Fruit fly (Drosophila melanogaster) whole organism, wandering third instar larva: ENCODE measurements around the gene Smn.

Source experiments
- Abd-B ChIP-seq: fragments of >200 bp; optimal IDR thresholded peaks from 2 replicates; lab custom pipeline; 2017; ENCODE audit warnings: missing biosample characterization, missing genetic modification characterization
- CG32264 ChIP-seq: fragments of 200-800 bp; sonication (Bioruptor generic); optimal IDR thresholded peaks from 2 replicates; lab custom pipeline; 2016; ENCODE audit warnings: missing biosample characterization, missing genetic modification characterization
- CG9705 ChIP-seq: fragments of 200-800 bp; sonication (Bioruptor generic); optimal IDR thresholded peaks from 2 replicates; lab custom pipeline; 2018; ENCODE audit warnings: missing biosample characterization, mild to moderate bottlenecking, missing genetic modification characterization
- CrebA ChIP-seq: fragments of 200-800 bp; sonication (Bioruptor generic); optimal IDR thresholded peaks from 2 replicates; lab custom pipeline; 2016; ENCODE audit warnings: missing biosample characterization, mild to moderate bottlenecking, missing genetic modification characterization, borderline replicate concordance
- Dfd ChIP-seq: fragments of >200 bp; optimal IDR thresholded peaks from 2 replicates; lab custom pipeline; 2017; ENCODE audit warnings: missing biosample characterization, missing genetic modification characterization
- Dif ChIP-seq: fragments of 200-275, 200-300 bp; sonication (Bioruptor generic); optimal IDR thresholded peaks from 2 replicates; lab custom pipeline; 2018; ENCODE audit warnings: missing biosample characterization, missing genetic modification characterization; ENCODE audit not compliant: partially characterized antibody
- GATAd ChIP-seq: sonication (Bioruptor generic); optimal IDR thresholded peaks from 2 replicates; lab custom pipeline; 2016; ENCODE audit warnings: missing biosample characterization, missing genetic modification characterization
- HLH106 ChIP-seq: fragments of 200-800 bp; optimal IDR thresholded peaks from 3 replicates; lab custom pipeline; 2019; ENCODE audit warnings: missing biosample characterization, mild to moderate bottlenecking, missing genetic modification characterization, moderate library complexity
- Hnf4 ChIP-seq: fragments of 200-800 bp; sonication (Bioruptor generic); optimal IDR thresholded peaks from 2 replicates; lab custom pipeline; 2016; ENCODE audit warnings: missing biosample characterization, mild to moderate bottlenecking, missing genetic modification characterization
- Hr78 ChIP-seq: fragments of >200 bp; optimal IDR thresholded peaks from 2 replicates; lab custom pipeline; 2017; ENCODE audit warnings: missing biosample characterization, missing genetic modification characterization
- Hr83 ChIP-seq: fragments of 200-300 bp; sonication (Bioruptor generic); optimal IDR thresholded peaks from 2 replicates; lab custom pipeline; 2016; ENCODE audit warnings: missing biosample characterization, mild to moderate bottlenecking, missing genetic modification characterization, moderate library complexity; ENCODE audit not compliant: poor library complexity, severe bottlenecking
- Jra ChIP-seq: sonication (Bioruptor generic); optimal IDR thresholded peaks from 2 replicates; lab custom pipeline; 2016; ENCODE audit warnings: missing biosample characterization, missing genetic modification characterization
- Mio ChIP-seq: sonication (Bioruptor generic); optimal IDR thresholded peaks from 2 replicates; lab custom pipeline; 2016; ENCODE audit warnings: missing biosample characterization, missing genetic modification characterization
- Myc ChIP-seq: fragments of >200 bp; optimal IDR thresholded peaks from 2 replicates; lab custom pipeline; 2017
- N ChIP-seq: fragments of >200 bp; optimal IDR thresholded peaks from 2 replicates; lab custom pipeline; 2018; ENCODE audit warnings: missing biosample characterization, missing external identifiers, missing genetic modification characterization
- OdsH ChIP-seq: fragments of 200-800 bp; sonication (Bioruptor generic); optimal IDR thresholded peaks from 2 replicates; lab custom pipeline; 2016; ENCODE audit warnings: missing biosample characterization, mild to moderate bottlenecking, missing genetic modification characterization
- Rel ChIP-seq, 2 experiments: fragments of 200-800 bp; sonication (Bioruptor generic) in 1 of 2; optimal IDR thresholded peaks; 2 replicates in 1 of 2; 3 replicates in 1 of 2; lab custom pipeline; 2016 to 2019; ENCODE audit warnings: mild to moderate bottlenecking in 2 of 2, missing biosample characterization in 2 of 2, missing genetic modification characterization in 2 of 2, moderate library complexity in 1 of 2
- Sp1 ChIP-seq: fragments of 200-800 bp; sonication (Bioruptor generic); optimal IDR thresholded peaks from 3 replicates; lab custom pipeline; 2019; ENCODE audit warnings: missing biosample characterization, mild to moderate bottlenecking, missing genetic modification characterization, moderate library complexity
- Vsx2 ChIP-seq: fragments of 200-300, 225-300 bp; sonication (Bioruptor generic); optimal IDR thresholded peaks from 2 replicates; lab custom pipeline; 2018; ENCODE audit warnings: missing biosample characterization, missing genetic modification characterization; ENCODE audit not compliant: partially characterized antibody
- br ChIP-seq: fragments of 200-800 bp; sonication (Bioruptor generic); optimal IDR thresholded peaks from 2 replicates; lab custom pipeline; 2016; ENCODE audit warnings: missing biosample characterization, missing genetic modification characterization
- brk ChIP-seq: fragments of 200-800 bp; sonication (Bioruptor generic); optimal IDR thresholded peaks from 2 replicates; lab custom pipeline; 2016; ENCODE audit warnings: missing biosample characterization, mild to moderate bottlenecking, missing genetic modification characterization
- dl ChIP-seq, 2 experiments: fragments of 175-275, 200-275 bp in 1 of 2; fragments of 200-275 bp in 1 of 2; sonication (Bioruptor generic); optimal IDR thresholded peaks; lab custom pipeline; 2018; ENCODE audit warnings: mild to moderate bottlenecking in 2 of 2, missing biosample characterization in 2 of 2, missing genetic modification characterization in 2 of 2, moderate library complexity in 2 of 2; ENCODE audit not compliant: partially characterized antibody in 2 of 2, insufficient read depth in 1 of 2
- dmrt93B ChIP-seq: fragments of 200-800 bp; sonication (Bioruptor generic); optimal IDR thresholded peaks from 2 replicates; lab custom pipeline; 2018; ENCODE audit warnings: missing biosample characterization, mild to moderate bottlenecking, missing genetic modification characterization
- dsf ChIP-seq: sonication (Bioruptor generic); optimal IDR thresholded peaks from 2 replicates; lab custom pipeline; 2016; ENCODE audit warnings: missing biosample characterization, missing genetic modification characterization, borderline replicate concordance
- ey ChIP-seq: fragments of 200-800 bp; sonication (Bioruptor generic); optimal IDR thresholded peaks from 2 replicates; lab custom pipeline; 2016; ENCODE audit warnings: missing biosample characterization, missing genetic modification characterization
- foxo ChIP-seq, 2 experiments: fragments of 200-800 bp; sonication (Bioruptor generic); optimal IDR thresholded peaks; 2 replicates in 1 of 2; 3 replicates in 1 of 2; lab custom pipeline; 2016 to 2017; ENCODE audit warnings: missing biosample characterization in 2 of 2, missing genetic modification characterization in 2 of 2
- fru ChIP-seq: fragments of 200-800 bp; sonication (Bioruptor generic); optimal IDR thresholded peaks from 3 replicates; lab custom pipeline; 2016; ENCODE audit warnings: missing biosample characterization, mild to moderate bottlenecking, missing genetic modification characterization
- h ChIP-seq: fragments of 200-800 bp; sonication (Bioruptor generic); optimal IDR thresholded peaks from 3 replicates; lab custom pipeline; 2016; ENCODE audit warnings: missing biosample characterization, mild to moderate bottlenecking, missing genetic modification characterization
- jim ChIP-seq: fragments of 175-275, 200-325 bp; sonication (Bioruptor generic); optimal IDR thresholded peaks from 2 replicates; lab custom pipeline; 2016; ENCODE audit warnings: missing biosample characterization, mild to moderate bottlenecking, missing genetic modification characterization
- lola ChIP-seq: fragments of >200 bp; optimal IDR thresholded peaks from 2 replicates; lab custom pipeline; 2017; ENCODE audit warnings: missing biosample characterization, missing genetic modification characterization
- pan ChIP-seq: fragments of >200 bp; optimal IDR thresholded peaks from 2 replicates; lab custom pipeline; 2017
- psq ChIP-seq: fragments of 200-800 bp; sonication (Bioruptor generic); optimal IDR thresholded peaks from 3 replicates; lab custom pipeline; 2017; ENCODE audit warnings: missing biosample characterization, mild to moderate bottlenecking, missing genetic modification characterization, moderate library complexity
- rgr ChIP-seq: fragments of 200-800 bp; sonication (Bioruptor generic); optimal IDR thresholded peaks from 3 replicates; lab custom pipeline; 2016; ENCODE audit warnings: missing biosample characterization, mild to moderate bottlenecking, missing genetic modification characterization
- sage ChIP-seq: fragments of 200-800 bp; sonication (Bioruptor generic); optimal IDR thresholded peaks from 2 replicates; lab custom pipeline; 2016; ENCODE audit warnings: missing biosample characterization, mild to moderate bottlenecking, missing genetic modification characterization
- sv ChIP-seq: fragments of 200-800 bp; sonication (Bioruptor generic); optimal IDR thresholded peaks from 3 replicates; lab custom pipeline; 2016; ENCODE audit warnings: missing biosample characterization, missing genetic modification characterization
- tai ChIP-seq: sonication (Bioruptor generic); optimal IDR thresholded peaks from 2 replicates; lab custom pipeline; 2016; ENCODE audit warnings: missing biosample characterization, missing genetic modification characterization
- usp ChIP-seq: fragments of >200 bp; optimal IDR thresholded peaks from 2 replicates; lab custom pipeline; 2017; ENCODE audit warnings: missing biosample characterization, missing genetic modification characterization
- woc ChIP-seq: sonication (Bioruptor generic); optimal IDR thresholded peaks from 2 replicates; lab custom pipeline; 2016; ENCODE audit warnings: missing biosample characterization, mild to moderate bottlenecking, missing genetic modification characterization

Gene Smn

DNA sequence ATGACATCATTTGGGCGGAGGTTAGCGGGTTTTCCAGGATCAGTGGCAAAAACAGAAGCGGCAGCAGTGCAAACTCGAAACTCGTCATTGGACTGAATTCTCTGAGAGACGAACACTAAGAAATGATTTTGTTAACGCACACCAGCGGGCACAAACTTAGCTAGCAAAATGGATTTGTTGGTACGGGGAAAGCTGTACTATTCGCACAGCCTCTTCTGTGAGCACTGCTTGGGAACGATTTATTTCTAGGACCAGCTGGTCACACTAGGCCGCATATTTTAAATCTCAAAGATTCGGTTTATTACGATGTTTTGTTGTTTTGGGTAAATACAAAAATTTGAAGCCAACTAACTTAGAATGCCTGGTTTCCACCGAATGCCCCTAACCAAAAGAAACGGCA is 27.8 kb upstream of the Smn start, which contains the start of gene CG4098 (continued):
- no peak for TF ChIP-seq CG32264
- no peak for TF ChIP-seq Dfd (GFP tag; lab: Kevin White, UChicago)
- no peak for TF ChIP-seq Abd-B (GFP tag; lab: Kevin White, UChicago)

- TF ChIP-seq woc = no peak
- TF ChIP-seq Dfd (GFP tag; lab: Kevin White, UChicago) = no peak
- TF ChIP-seq CrebA (GFP tag; lab: Kevin White, UChicago) = no peak
- no peak for TF ChIP-seq tai (GFP tag; lab: Kevin White, UChicago)
- TF ChIP-seq jim (GFP tag; lab: Kevin White, UChicago) = no peak
- peak; percentile 23 for TF ChIP-seq CG9705 (GFP tag; lab: Kevin White, UChicago)
- no peak for TF ChIP-seq dmrt93B (GFP tag; lab: Kevin White, UChicago)
- peak; percentile 10 for TF ChIP-seq brk (GFP tag; lab: Kevin White, UChicago)
- TF ChIP-seq Hnf4 = peak; percentile 1
- no peak for TF ChIP-seq lola (GFP tag; lab: Kevin White, UChicago)
- TF ChIP-seq ey (GFP tag; lab: Kevin White, UChicago) = no peak
- TF ChIP-seq br = peak; percentile 27
- TF ChIP-seq sv = no peak
- TF ChIP-seq fru (GFP tag; lab: Kevin White, UChicago) = peak; percentile 1
- no peak for TF ChIP-seq dl (GFP tag; optimal IDR thresholded peaks at IDR 0.05; lab: Kevin White, UChicago; ENCODE audit: insufficient read depth in 1 of 2, partially characterized antibody in 2 of 2)
- TF ChIP-seq GATAd (GFP tag; lab: Kevin White, UChicago) = no peak
- no peak for TF ChIP-seq CG32264
- no peak for TF ChIP-seq usp (GFP tag; lab: Kevin White, UChicago)
- peak; percentile 31 for TF ChIP-seq rgr (GFP tag; lab: Kevin White, UChicago)
- TF ChIP-seq dsf = no peak
- no peak for TF ChIP-seq pan
- no peak for TF ChIP-seq Vsx2 (GFP tag; lab: Kevin White, UChicago)
- TF ChIP-seq N (GFP tag; lab: Kevin White, UChicago) = no peak
- no peak for TF ChIP-seq Rel (GFP tag; optimal IDR thresholded peaks at IDR 0.05; lab: Kevin White, UChicago)
- peak; percentile 32 for TF ChIP-seq Rel (tag; optimal IDR thresholded peaks at IDR 0.05; lab: Kevin White, UChicago)
- peak; percentile 46 for TF ChIP-seq h
- no peak for TF ChIP-seq Abd-B (GFP tag; lab: Kevin White, UChicago)
- TF ChIP-seq psq (GFP tag; lab: Kevin White, UChicago) = peak; percentile 14
- peak; percentile 53 for TF ChIP-seq HLH106 (tag; lab: Kevin White, UChicago)
- peak; percentile 43 for TF ChIP-seq Myc (lab: Kevin White, UChicago)
- TF ChIP-seq Mio = no peak
- TF ChIP-seq Hr78 (GFP tag; lab: Kevin White, UChicago) = no peak
- no peak for TF ChIP-seq Dif (GFP tag; lab: Kevin White, UChicago)
- no peak for TF ChIP-seq Hr83
- TF ChIP-seq OdsH = no peak
- TF ChIP-seq foxo (GFP tag; optimal IDR thresholded peaks at IDR 0.05; lab: Kevin White, UChicago) = peak in 1 of 2 experiments; percentile 52
- TF ChIP-seq Sp1 (GFP tag; lab: Kevin White, UChicago) = peak; percentile 40
- TF ChIP-seq Jra = peak; percentile 10
- no peak for TF ChIP-seq sage (GFP tag; lab: Kevin White, UChicago)
Measured at dm6 chr3L:16602736-16603144, 21.4 kb upstream of the Smn start, which contains the start of gene Arts. Gene Arts (plus strand): TSS chr3L:16602851.

DNA sequence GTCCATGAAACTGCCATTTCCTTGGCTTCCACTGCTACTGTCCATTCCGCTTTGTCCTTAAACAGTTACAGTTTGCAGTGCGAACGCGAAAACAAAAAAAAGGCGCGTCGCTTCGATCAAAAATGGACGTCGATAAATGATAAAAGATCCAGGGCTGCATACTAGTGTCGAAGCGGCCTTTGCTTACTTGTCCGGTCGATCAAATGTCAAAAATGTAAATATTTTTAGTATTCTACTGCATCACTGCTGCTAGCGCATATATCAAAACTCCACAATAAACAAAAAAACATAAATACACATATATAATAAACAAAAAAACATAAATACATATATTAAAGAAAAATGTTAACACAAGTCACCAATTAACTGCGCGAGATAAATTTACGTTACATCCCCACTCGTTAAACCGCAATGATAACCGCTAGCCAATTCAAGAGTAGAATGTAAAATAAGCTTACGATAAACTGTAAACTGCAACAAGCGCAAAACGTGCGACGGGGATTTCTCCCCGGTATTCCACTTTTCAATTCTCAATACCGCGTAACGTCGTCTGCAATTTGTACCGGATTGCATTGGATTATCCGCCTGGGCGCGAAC is 13.7 kb upstream of the Smn start, which contains the start of the genes spd-2 and Apl:
spd-2 (minus strand) TSS at position 93 of the 597 bp plus-strand sequence.
Apl (plus strand) TSS at position 260 of the 597 bp plus-strand sequence.
- TF ChIP-seq Rel (GFP tag; optimal IDR thresholded peaks at IDR 0.05; lab: Kevin White, UChicago) = no peak
- TF ChIP-seq Rel (tag; optimal IDR thresholded peaks at IDR 0.05; lab: Kevin White, UChicago) = peak; percentile 65
- TF ChIP-seq Myc (lab: Kevin White, UChicago) = peak; percentile 0
- no peak for TF ChIP-seq tai (GFP tag; lab: Kevin White, UChicago)
- no peak for TF ChIP-seq GATAd (GFP tag; lab: Kevin White, UChicago)
